Fruit fly (Drosophila melanogaster) whole organism, embryonic: ENCODE results near the gene soti.

Experiments
- Bgb ChIP-seq: fragments of 200-800 bp; sonication (Bioruptor generic); IDR thresholded peaks from 2 replicates; pipeline ENCODE4 v1.3.6; 2022; ENCODE audit warnings: missing biosample characterization, missing genetic modification characterization; ENCODE audit not compliant: partially characterized antibody
- Blimp-1 ChIP-seq: fragments of 200-800 bp; sonication (Bioruptor generic); optimal IDR thresholded peaks from 3 replicates; lab custom pipeline; 2018; ENCODE audit warnings: missing biosample characterization, missing genetic modification characterization, mild to moderate bottlenecking, moderate library complexity, missing genetic modification reagents
- CG10654 ChIP-seq: fragments of 200-800 bp; sonication (Bioruptor generic); optimal IDR thresholded peaks from 2 replicates; lab custom pipeline; 2016; ENCODE audit warnings: missing biosample characterization, missing genetic modification characterization
- CG11696 ChIP-seq: fragments of 200-800 bp; sonication (Bioruptor generic); IDR thresholded peaks from 2 replicates; pipeline ENCODE4 v1.3.6; 2022; ENCODE audit warnings: missing biosample characterization, missing genetic modification characterization
- CG12104 ChIP-seq: fragments of 200-800 bp; sonication (Bioruptor generic); optimal IDR thresholded peaks from 3 replicates; lab custom pipeline; 2016; ENCODE audit warnings: missing biosample characterization, missing genetic modification characterization
- CG12391 ChIP-seq: fragments of 200-800 bp; sonication (Bioruptor generic); optimal IDR thresholded peaks from 3 replicates; lab custom pipeline; 2018; ENCODE audit warnings: missing biosample characterization, mild to moderate bottlenecking, missing genetic modification characterization, moderate library complexity
- CG12769 ChIP-seq: fragments of 200-800 bp; sonication (Bioruptor generic); optimal IDR thresholded peaks from 2 replicates; lab custom pipeline; 2019; ENCODE audit warnings: missing biosample characterization, mild to moderate bottlenecking, missing genetic modification characterization, moderate library complexity
- CG13296 ChIP-seq: fragments of 200-800 bp; sonication (Bioruptor generic); optimal IDR thresholded peaks from 3 replicates; lab custom pipeline; 2018; ENCODE audit warnings: missing biosample characterization, mild to moderate bottlenecking, missing genetic modification characterization
- CG14050 ChIP-seq: fragments of 200-800 bp; sonication (Bioruptor generic); IDR thresholded peaks from 3 replicates; pipeline ENCODE4 v1.3.6; 2022; ENCODE audit warnings: missing biosample characterization, missing genetic modification characterization
- CG14860 ChIP-seq: fragments of 200-800 bp; sonication (Bioruptor generic); IDR thresholded peaks from 3 replicates; pipeline ENCODE4 v1.3.6; 2022; ENCODE audit warnings: missing biosample characterization, missing genetic modification characterization; ENCODE audit not compliant: partially characterized antibody
- CG15011 ChIP-seq: fragments of 200-800 bp; sonication (Bioruptor generic); optimal IDR thresholded peaks from 3 replicates; lab custom pipeline; 2018; ENCODE audit warnings: missing biosample characterization, mild to moderate bottlenecking, missing genetic modification characterization
- CG17912 ChIP-seq: fragments of 200-800 bp; sonication (Bioruptor generic); optimal IDR thresholded peaks from 2 replicates; lab custom pipeline; 2018; ENCODE audit warnings: missing biosample characterization, mild to moderate bottlenecking, missing genetic modification characterization
- CG1792 ChIP-seq: fragments of 200-800 bp; sonication (Bioruptor generic); optimal IDR thresholded peaks from 2 replicates; lab custom pipeline; 2016; ENCODE audit warnings: missing biosample characterization, missing genetic modification characterization
- CG18262 ChIP-seq: fragments of 200-800 bp; optimal IDR thresholded peaks from 3 replicates; lab custom pipeline; 2019; ENCODE audit warnings: missing biosample characterization, mild to moderate bottlenecking, missing genetic modification characterization, moderate library complexity
- CG2129 ChIP-seq: fragments of 200-800 bp; sonication (Bioruptor generic); IDR thresholded peaks from 2 replicates; pipeline ENCODE4 v1.3.6; 2022; ENCODE audit warnings: missing biosample characterization, missing genetic modification characterization; ENCODE audit not compliant: partially characterized antibody
- CG2875 ChIP-seq: fragments of 200-800 bp; sonication (Bioruptor generic); optimal IDR thresholded peaks from 2 replicates; lab custom pipeline; 2017; ENCODE audit warnings: missing biosample characterization, mild to moderate bottlenecking, missing genetic modification characterization, missing genetic modification reagents
- CG2889 ChIP-seq: fragments of 200-800 bp; sonication (Bioruptor generic); IDR thresholded peaks from 3 replicates; pipeline ENCODE4 v1.3.6; 2022; ENCODE audit warnings: missing biosample characterization, missing genetic modification characterization
- CG31365 ChIP-seq: fragments of 200-800 bp; sonication (Bioruptor generic); optimal IDR thresholded peaks from 2 replicates; lab custom pipeline; 2018; ENCODE audit warnings: missing biosample characterization, mild to moderate bottlenecking, missing genetic modification characterization
- CG34376 ChIP-seq: fragments of 200-800 bp; sonication (Bioruptor generic); optimal IDR thresholded peaks from 2 replicates; lab custom pipeline; 2018; ENCODE audit warnings: missing biosample characterization, mild to moderate bottlenecking, missing genetic modification characterization
- CG6175 ChIP-seq: fragments of 200-800 bp; sonication (Bioruptor generic); IDR thresholded peaks from 3 replicates; pipeline ENCODE4 v1.3.6; 2022; ENCODE audit warnings: missing biosample characterization, missing genetic modification characterization
- CG6654 ChIP-seq: fragments of 200-800 bp; sonication (Bioruptor generic); optimal IDR thresholded peaks from 2 replicates; lab custom pipeline; 2017; ENCODE audit warnings: missing biosample characterization, mild to moderate bottlenecking, missing genetic modification characterization
- CG6683 ChIP-seq: fragments of 200-800 bp; sonication (Bioruptor generic); optimal IDR thresholded peaks from 2 replicates; lab custom pipeline; 2017; ENCODE audit warnings: missing biosample characterization, mild to moderate bottlenecking, missing genetic modification characterization, missing genetic modification reagents
- CG7745 ChIP-seq: fragments of 200-800 bp; sonication (Bioruptor generic); optimal IDR thresholded peaks from 2 replicates; lab custom pipeline; 2018; ENCODE audit warnings: missing biosample characterization, mild to moderate bottlenecking, missing genetic modification characterization, moderate library complexity
- CG8359 ChIP-seq: fragments of 200-800 bp; sonication (Bioruptor generic); optimal IDR thresholded peaks from 2 replicates; lab custom pipeline; 2017; ENCODE audit warnings: missing biosample characterization, mild to moderate bottlenecking, missing genetic modification characterization, borderline replicate concordance
- Dek ChIP-seq: fragments of 200-800 bp; sonication (Bioruptor generic); optimal IDR thresholded peaks from 3 replicates; lab custom pipeline; 2019; ENCODE audit warnings: missing biosample characterization, mild to moderate bottlenecking, missing genetic modification characterization, moderate library complexity
- Dll ChIP-seq: fragments of 200-800 bp; sonication (Bioruptor generic); IDR thresholded peaks from 4 replicates; pipeline ENCODE4 v1.3.6; 2022; ENCODE audit warnings: missing biosample characterization, missing genetic modification characterization; ENCODE audit not compliant: partially characterized antibody
- Ets97D ChIP-seq: fragments of 200-800 bp; sonication (Bioruptor generic); optimal IDR thresholded peaks from 3 replicates; lab custom pipeline; 2016; ENCODE audit warnings: missing biosample characterization, missing genetic modification characterization
- Gsc ChIP-seq: fragments of 200-800 bp; sonication (Bioruptor generic); IDR thresholded peaks from 2 replicates; pipeline ENCODE4 v1.3.6; 2022; ENCODE audit warnings: missing biosample characterization, missing genetic modification characterization
- MESR4 ChIP-seq: fragments of 200-800 bp; sonication (Bioruptor generic); optimal IDR thresholded peaks from 2 replicates; lab custom pipeline; 2018; ENCODE audit warnings: missing biosample characterization, mild to moderate bottlenecking, missing genetic modification characterization, moderate library complexity
- NC2α ChIP-seq: fragments of 200-800 bp; sonication (Bioruptor generic); optimal IDR thresholded peaks from 2 replicates; lab custom pipeline; 2016; ENCODE audit warnings: missing biosample characterization, missing genetic modification characterization
- Pdp1 ChIP-seq, 2 experiments: fragments of 200-800 bp; sonication (Bioruptor generic); optimal IDR thresholded peaks; 3 replicates each; lab custom pipeline; 2016; ENCODE audit warnings: missing biosample characterization in 2 of 2, missing genetic modification characterization in 2 of 2, mild to moderate bottlenecking in 1 of 2, moderate library complexity in 1 of 2
- abd-A ChIP-seq: fragments of 200-800 bp; sonication (Bioruptor generic); optimal IDR thresholded peaks from 3 replicates; lab custom pipeline; 2019; ENCODE audit warnings: missing biosample characterization, mild to moderate bottlenecking, missing genetic modification characterization, moderate library complexity
- dmrt99B ChIP-seq: fragments of 200-800 bp; sonication (Bioruptor generic); optimal IDR thresholded peaks from 2 replicates; lab custom pipeline; 2018; ENCODE audit warnings: missing biosample characterization, mild to moderate bottlenecking, missing genetic modification characterization, moderate library complexity
- exex ChIP-seq: fragments of 200-800 bp; sonication (Bioruptor generic); optimal IDR thresholded peaks from 4 replicates; lab custom pipeline; 2018; ENCODE audit warnings: missing biosample characterization, mild to moderate bottlenecking, missing genetic modification characterization, moderate library complexity
- eyg ChIP-seq: fragments of 200-800 bp; sonication (Bioruptor generic); optimal IDR thresholded peaks from 3 replicates; lab custom pipeline; 2016; ENCODE audit warnings: missing biosample characterization, missing genetic modification characterization
- gcm2 ChIP-seq: fragments of 200-800 bp; sonication (Bioruptor generic); optimal IDR thresholded peaks from 2 replicates; lab custom pipeline; 2016; ENCODE audit warnings: missing biosample characterization, missing genetic modification characterization
- gfzf ChIP-seq: fragments of 200-800 bp; sonication (Bioruptor generic); optimal IDR thresholded peaks from 2 replicates; lab custom pipeline; 2016; ENCODE audit warnings: missing biosample characterization, mild to moderate bottlenecking, missing genetic modification characterization, moderate library complexity
- gt ChIP-seq: fragments of 200-800 bp; sonication (Bioruptor generic); IDR thresholded peaks from 2 replicates; pipeline ENCODE4 v1.3.6; 2022; ENCODE audit warnings: missing biosample characterization, missing genetic modification characterization
- hbn ChIP-seq: fragments of 200-800 bp; sonication (Bioruptor generic); IDR thresholded peaks from 2 replicates; pipeline ENCODE4 v1.3.6; 2022; ENCODE audit warnings: missing biosample characterization, missing genetic modification characterization; ENCODE audit not compliant: partially characterized antibody
- jumu ChIP-seq: fragments of 200-800 bp; sonication (Bioruptor generic); optimal IDR thresholded peaks from 3 replicates; lab custom pipeline; 2016; ENCODE audit warnings: missing biosample characterization, missing genetic modification characterization
- kni ChIP-seq: fragments of 200-800 bp; sonication (Bioruptor generic); optimal IDR thresholded peaks from 3 replicates; lab custom pipeline; 2017; ENCODE audit warnings: mild to moderate bottlenecking, missing biosample characterization, missing genetic modification reagents, missing genetic modification characterization
- lilli ChIP-seq: fragments of 200-800 bp; sonication (Bioruptor generic); optimal IDR thresholded peaks from 3 replicates; lab custom pipeline; 2016; ENCODE audit warnings: missing biosample characterization, missing genetic modification characterization
- lov ChIP-seq, 2 experiments: fragments of 200-800 bp in 1 of 2; fragments of >200 bp in 1 of 2; sonication (Bioruptor generic) in 1 of 2; IDR thresholded peaks in 1 of 2; optimal IDR thresholded peaks in 1 of 2; 2 replicates in 1 of 2; 3 replicates in 1 of 2; pipeline versions ENCODE4 v1.3.6 to Lab custom; 2017 to 2022; ENCODE audit warnings: missing biosample characterization in 1 of 2, missing genetic modification characterization in 1 of 2
- mam ChIP-seq: fragments of 200-800 bp; sonication (Bioruptor generic); optimal IDR thresholded peaks from 3 replicates; lab custom pipeline; 2016; ENCODE audit warnings: missing biosample characterization, missing genetic modification characterization
- nom ChIP-seq: fragments of 200-800 bp; sonication (Bioruptor generic); optimal IDR thresholded peaks from 2 replicates; lab custom pipeline; 2017; ENCODE audit warnings: missing biosample characterization, missing genetic modification characterization, mild to moderate bottlenecking, moderate library complexity, missing genetic modification reagents
- pan ChIP-seq, 4 experiments: fragments of >200 bp in 3 of 4; fragments of 200-800 bp in 1 of 4; sonication (Bioruptor generic) in 1 of 4; optimal IDR thresholded peaks in 3 of 4; IDR thresholded peaks in 1 of 4; 2 replicates each; pipeline versions ENCODE4 v1.3.6 to Lab custom; 2017 to 2022; ENCODE audit warnings: missing biosample characterization in 2 of 4, missing genetic modification characterization in 2 of 4, mixed read lengths in 1 of 4
- pfk ChIP-seq: fragments of 200-800 bp; sonication (Bioruptor generic); optimal IDR thresholded peaks from 2 replicates; lab custom pipeline; 2018; ENCODE audit warnings: missing biosample characterization, mild to moderate bottlenecking, missing genetic modification characterization, moderate library complexity
- schlank ChIP-seq: fragments of 200-800 bp; sonication (Bioruptor generic); optimal IDR thresholded peaks from 2 replicates; lab custom pipeline; 2018; ENCODE audit warnings: missing biosample characterization, mild to moderate bottlenecking, missing genetic modification characterization
- sens ChIP-seq: fragments of 200-800 bp; sonication (Bioruptor generic); peaks from one replicate; lab custom pipeline; 2016; ENCODE audit warnings: missing biosample characterization, missing genetic modification characterization

The soti gene

dm6 chr3R:14356619-14357018, 24.9 kb downstream of the soti start (continued):
- peak; percentile 2 for TF ChIP-seq nom (GFP tag; lab: Kevin White, UChicago)
- no peak for TF ChIP-seq hbn (GFP tag; lab: Robert Waterston, UW)
- no peak for TF ChIP-seq CG14050 (GFP tag; lab: Robert Waterston, UW)
- TF ChIP-seq exex (tag; lab: Kevin White, UChicago): no peak
- TF ChIP-seq kni (GFP tag; lab: Kevin White, UChicago): no peak
- TF ChIP-seq Blimp-1 (GFP tag; lab: Kevin White, UChicago): peak; percentile 21
- peak; percentile 39 for TF ChIP-seq lilli (GFP tag; lab: Kevin White, UChicago)
- peak; percentile 1 to 29 for TF ChIP-seq Pdp1 (GFP tag; optimal IDR thresholded peaks at IDR 0.05; lab: Kevin White, UChicago)
- peak; percentile 9 for TF ChIP-seq mam
- TF ChIP-seq jumu: no peak
- no peak for TF ChIP-seq Bgb (GFP tag; lab: Robert Waterston, UW)
- no peak for TF ChIP-seq CG11696 (GFP tag; lab: Robert Waterston, UW)
- TF ChIP-seq NC2α (GFP tag; lab: Kevin White, UChicago): no peak
- TF ChIP-seq CG6175 (GFP tag; lab: Robert Waterston, UW): no peak
- TF ChIP-seq CG12769 (tag; lab: Kevin White, UChicago): peak; percentile 62
- no peak for TF ChIP-seq CG13296 (GFP tag; lab: Kevin White, UChicago)
- no peak for TF ChIP-seq eyg (GFP tag; lab: Kevin White, UChicago)
- no peak for TF ChIP-seq CG17912
- TF ChIP-seq gfzf (GFP tag; lab: Kevin White, UChicago): no peak
- TF ChIP-seq CG2875 (GFP tag; lab: Kevin White, UChicago): no peak
- TF ChIP-seq pfk: no peak
- TF ChIP-seq Gsc (GFP tag; lab: Robert Waterston, UW): no peak
- TF ChIP-seq schlank: no peak
- no peak for TF ChIP-seq Dek
- TF ChIP-seq CG34376 (GFP tag; lab: Kevin White, UChicago): no peak
- TF ChIP-seq CG2129: no peak
- no peak for TF ChIP-seq CG8359
- no peak for TF ChIP-seq CG14860 (GFP tag; lab: Robert Waterston, UW)
- no peak for TF ChIP-seq CG7745 (tag; lab: Kevin White, UChicago)
- TF ChIP-seq abd-A (tag; lab: Kevin White, UChicago): no peak
- 0 out of 3 replicates have a peak, but pooled peaks have one; percentile 6 for TF ChIP-seq CG2889
- TF ChIP-seq dmrt99B (tag; lab: Kevin White, UChicago): peak; percentile 44
- no peak for TF ChIP-seq gt (GFP tag; lab: Robert Waterston, UW)
- no peak for TF ChIP-seq CG15011 (GFP tag; lab: Kevin White, UChicago)
- TF ChIP-seq pan (optimal IDR thresholded peaks at IDR 0.05; lab: Kevin White, UChicago): no peak
- peak in 1 of 2 experiments; percentile 57 for TF ChIP-seq pan (GFP tag; optimal IDR thresholded peaks at IDR 0.05 in 1 of 2, IDR thresholded peaks at IDR 0.05 in 1 of 2)
- no peak for TF ChIP-seq CG12104
- no peak for TF ChIP-seq lov (optimal IDR thresholded peaks at IDR 0.05; lab: Kevin White, UChicago)
- TF ChIP-seq lov (GFP tag; IDR thresholded peaks at IDR 0.05; lab: Robert Waterston, UW): no peak
- TF ChIP-seq CG1792: no peak
- TF ChIP-seq sens (GFP tag; lab: Kevin White, UChicago): peak; percentile 82
- TF ChIP-seq CG10654 (GFP tag; lab: Kevin White, UChicago): no peak
- TF ChIP-seq CG18262: no peak
- no peak for TF ChIP-seq gcm2 (GFP tag; lab: Kevin White, UChicago)
- TF ChIP-seq Ets97D (GFP tag; lab: Kevin White, UChicago): no peak
- no peak for TF ChIP-seq CG6683
- no peak for TF ChIP-seq CG31365 (tag; lab: Kevin White, UChicago)
- no peak for TF ChIP-seq CG6654
- TF ChIP-seq CG12391: peak; percentile 30
- no peak for TF ChIP-seq Dll (GFP tag; lab: Robert Waterston, UW)
- TF ChIP-seq MESR4 (GFP tag; lab: Kevin White, UChicago): no peak
